Worm (Caenorhabditis elegans) whole organism, young adult: ENCODE data around the gene K09H11.15.

ENCODE experiments used
- F10E7.11 ChIP-seq: sonication (generic microtip); optimal IDR thresholded peaks from 2 replicates; lab custom pipeline; 2017; ENCODE audit warnings: mild to moderate bottlenecking, missing genetic modification characterization, moderate library complexity, missing compliant biosample characterization
- Y95B8A.8 ChIP-seq: fragments of 200-800 bp; sonication (Bioruptor generic); IDR thresholded peaks from 2 replicates; pipeline ENCODE4 v1.3.6; 2022; ENCODE audit warnings: missing genetic modification reagents, missing genetic modification characterization, missing compliant biosample characterization
- athp-1 ChIP-seq: sonication (generic microtip); optimal IDR thresholded peaks from 2 replicates; lab custom pipeline; 2017; ENCODE audit warnings: mild to moderate bottlenecking, missing genetic modification characterization, missing compliant biosample characterization
- dpl-1 ChIP-seq: fragments of 150-350 bp; optimal IDR thresholded peaks from 2 replicates; lab custom pipeline; 2014; ENCODE audit warnings: missing biosample characterization, missing genetic modification reagents, missing genetic modification characterization
- hlh-26 ChIP-seq: fragments of 200-800 bp; sonication (Bioruptor generic); conservative IDR thresholded peaks from 2 replicates; pipeline ENCODE4 v1.3.6; 2022; ENCODE audit warnings: missing genetic modification reagents, missing genetic modification characterization, missing compliant biosample characterization
- lag-1 ChIP-seq: fragments of 200-800 bp; sonication (Bioruptor generic); IDR thresholded peaks from 2 replicates; pipeline ENCODE4 v1.3.6; 2022; ENCODE audit warnings: missing genetic modification reagents, missing genetic modification characterization, missing compliant biosample characterization
- madf-3 ChIP-seq: fragments of 200-800 bp; sonication (Bioruptor generic); IDR thresholded peaks from 2 replicates; pipeline ENCODE4 v1.3.6; 2022; ENCODE audit warnings: missing genetic modification reagents, missing genetic modification characterization, missing compliant biosample characterization
- nfya-1 ChIP-seq: sonication (generic microtip); optimal IDR thresholded peaks from 2 replicates; lab custom pipeline; 2017; ENCODE audit warnings: antibody characterized with exemption, missing compliant biosample characterization, missing genetic modification characterization, borderline replicate concordance; ENCODE audit not compliant: insufficient read depth
- nhr-80 ChIP-seq: sonication (generic microtip); optimal IDR thresholded peaks from 2 replicates; lab custom pipeline; 2016; ENCODE audit warnings: missing genetic modification characterization, missing compliant biosample characterization
- sea-2 ChIP-seq: fragments of 200-800 bp; sonication (Bioruptor generic); IDR thresholded peaks from 2 replicates; pipeline ENCODE4 v1.3.6; 2022; ENCODE audit warnings: missing genetic modification characterization, missing compliant biosample characterization
- somi-1 ChIP-seq: fragments of 200-800 bp; sonication (Bioruptor generic); optimal IDR thresholded peaks from 2 replicates; lab custom pipeline; 2018; ENCODE audit warnings: mild to moderate bottlenecking, missing genetic modification characterization, missing compliant biosample characterization

- TF ChIP-seq madf-3 = no peak
- no peak for TF ChIP-seq lag-1 (GFP tag; lab: Robert Waterston, UW)
- no peak for TF ChIP-seq athp-1 (tag; lab: Kevin White, UChicago)
- no peak for TF ChIP-seq somi-1 (GFP tag; lab: Kevin White, UChicago)
- no peak for TF ChIP-seq dpl-1
- TF ChIP-seq F10E7.11 = no peak
- TF ChIP-seq nhr-80 (tag; lab: Kevin White, UChicago) = no peak
- no peak for TF ChIP-seq Y95B8A.8 (GFP tag; lab: Robert Waterston, UW)
- TF ChIP-seq sea-2 (GFP tag; lab: Robert Waterston, UW) = no peak
- no peak for TF ChIP-seq nfya-1 (tag; lab: Kevin White, UChicago)
- TF ChIP-seq hlh-26 = no peak
Measured at ce11 chrV:5704467-5704866, 26.2 kb downstream of the K09H11.15 start.
